Worm (Caenorhabditis elegans) whole organism, late embryonic: ENCODE data around the gene mog-2.

Experiments used
- dve-1 ChIP-seq: sonication (generic microtip); optimal IDR thresholded peaks from 2 replicates; lab custom pipeline; 2017; ENCODE audit warnings: antibody characterized with exemption, mild to moderate bottlenecking, missing genetic modification characterization, missing compliant biosample characterization
- madf-2 ChIP-seq: sonication (generic microtip); optimal IDR thresholded peaks from 2 replicates; lab custom pipeline; 2017; ENCODE audit warnings: missing genetic modification characterization, missing compliant biosample characterization
- nhr-232 ChIP-seq: sonication (generic microtip); optimal IDR thresholded peaks from 2 replicates; lab custom pipeline; 2016; ENCODE audit warnings: missing genetic modification characterization, missing compliant biosample characterization
- pat-9 ChIP-seq: fragments of 200-800 bp; sonication (Bioruptor generic); optimal IDR thresholded peaks from 2 replicates; lab custom pipeline; 2018; ENCODE audit warnings: mild to moderate bottlenecking, missing genetic modification characterization, moderate library complexity, missing compliant biosample characterization
- pha-4 ChIP-seq: fragments of 150-350 bp; optimal IDR thresholded peaks from 2 replicates; lab custom pipeline; 2018; ENCODE audit warnings: missing biosample characterization, missing genetic modification reagents, missing genetic modification characterization
- rnt-1 ChIP-seq: sonication (generic microtip); optimal IDR thresholded peaks from 2 replicates; lab custom pipeline; 2016; ENCODE audit warnings: missing genetic modification characterization, missing compliant biosample characterization
- unc-3 ChIP-seq, 2 experiments: fragments of 200-800 bp in 1 of 2; sonication (Bioruptor generic) in 1 of 2; sonication (generic microtip) in 1 of 2; conservative IDR thresholded peaks in 1 of 2; optimal IDR thresholded peaks in 1 of 2; 2 replicates each; pipeline versions ENCODE4 v1.3.6 to Lab custom; 2016 to 2022; ENCODE audit warnings: missing compliant biosample characterization in 2 of 2, missing genetic modification characterization in 2 of 2, missing genetic modification reagents in 1 of 2

ce11 chrII:4362088-4362487 is 37.9 kb downstream of the mog-2 start:
- no peak for TF ChIP-seq pat-9 (tag; lab: Kevin White, UChicago)
- no peak for TF ChIP-seq nhr-232 (tag; lab: Kevin White, UChicago)
- no peak for TF ChIP-seq pha-4 (tag; lab: Kevin White, UChicago)
- TF ChIP-seq unc-3 (GFP tag; conservative IDR thresholded peaks at IDR 0.05; lab: Robert Waterston, UW): no peak
- TF ChIP-seq unc-3 (tag; optimal IDR thresholded peaks at IDR 0.05; lab: Kevin White, UChicago): no peak
- TF ChIP-seq dve-1 (tag; lab: Kevin White, UChicago): no peak
- no peak for TF ChIP-seq rnt-1 (tag; lab: Kevin White, UChicago)
- TF ChIP-seq madf-2 (tag; lab: Kevin White, UChicago): no peak
